Worm (Caenorhabditis elegans): ENCODE results near the gene cya-2.
"Not testable (repeated sequence)": the region's sequence is repeated elsewhere in the genome, so short reads cannot be mapped to it uniquely, and the experiment has no call there.

cya-2 gene

ce11 chrII:2039288-2039687, 15.9 kb upstream of the cya-2 start, which contains the start of gene bath-19:
TSS of gene bath-19 (minus strand) at chrII:2039388.
- TF ChIP-seq flt-1 (GFP tag; IDR thresholded peaks at IDR 0.05) (no peak), tab-1 (GFP tag; IDR thresholded peaks at IDR 0.05) (no peak), cog-1 (tag; optimal IDR thresholded peaks at IDR 0.05) (no peak), ref-1 (GFP tag; conservative IDR thresholded peaks at IDR 0.05) (no peak), klf-2 (GFP tag; conservative IDR thresholded peaks at IDR 0.05) (no peak), ztf-29 (GFP tag; IDR thresholded peaks at IDR 0.05) (no peak), med-1 (GFP tag; optimal IDR thresholded peaks at IDR 0.05; ENCODE audit: insufficient read depth) (no peak), T22C8.4 (GFP tag; IDR thresholded peaks at IDR 0.05) (no peak), ztf-23 (GFP tag; IDR thresholded peaks at IDR 0.05) (no peak)

- no peak for TF ChIP-seq flt-1 (GFP tag; IDR thresholded peaks at IDR 0.05)
- TF ChIP-seq med-1 (GFP tag; optimal IDR thresholded peaks at IDR 0.05; ENCODE audit: insufficient read depth) = no peak
Observed at ce11 chrII:2033286-2033685, 9.9 kb upstream of the cya-2 start, which contains the start of gene F59H6.14. TSS of gene F59H6.14 (plus strand) at chrII:2033586.

ce11 chrII:2032282-2032681, 8.9 kb upstream of the cya-2 start, which contains the start of gene btb-4:
TSS of gene btb-4 (plus strand) at chrII:2032316.
- not testable (repeated sequence) for TF ChIP-seq ztf-29 (GFP tag; IDR thresholded peaks at IDR 0.05); med-1 (GFP tag; optimal IDR thresholded peaks at IDR 0.05; ENCODE audit: insufficient read depth); klf-2 (GFP tag; conservative IDR thresholded peaks at IDR 0.05)

- TF ChIP-seq cog-1 (tag; optimal IDR thresholded peaks at IDR 0.05) = no peak
- no peak for TF ChIP-seq ztf-23 (GFP tag; IDR thresholded peaks at IDR 0.05)
- no peak for TF ChIP-seq med-1 (GFP tag; optimal IDR thresholded peaks at IDR 0.05; ENCODE audit: insufficient read depth)
Observed at ce11 chrII:2031852-2032251, 8.4 kb upstream of the cya-2 start, which contains the start of gene bath-5. TSS of gene bath-5 (minus strand) at chrII:2031952.

ce11 chrII:2030367-2030766, 7.0 kb upstream of the cya-2 start, which contains the start of gene bath-3:
TSS of gene bath-3 (minus strand) at chrII:2030467.
- TF ChIP-seq tab-1 (GFP tag; IDR thresholded peaks at IDR 0.05) (no peak), klf-2 (GFP tag; conservative IDR thresholded peaks at IDR 0.05) (no peak), ztf-29 (GFP tag; IDR thresholded peaks at IDR 0.05) (no peak), T22C8.4 (GFP tag; IDR thresholded peaks at IDR 0.05) (no peak), ref-1 (GFP tag; conservative IDR thresholded peaks at IDR 0.05) (no peak), med-1 (GFP tag; optimal IDR thresholded peaks at IDR 0.05; ENCODE audit: insufficient read depth) (no peak), ztf-23 (GFP tag; IDR thresholded peaks at IDR 0.05) (no peak), cog-1 (tag; optimal IDR thresholded peaks at IDR 0.05) (no peak), flt-1 (GFP tag; IDR thresholded peaks at IDR 0.05) (no peak)

ce11 chrII:2028712-2029111, 5.3 kb upstream of the cya-2 start, which contains the start of gene bath-1:
TSS of gene bath-1 (minus strand) at chrII:2028812.
- TF ChIP-seq ztf-23 (GFP tag; IDR thresholded peaks at IDR 0.05) (no peak), ref-1 (GFP tag; conservative IDR thresholded peaks at IDR 0.05) (no peak), cog-1 (tag; optimal IDR thresholded peaks at IDR 0.05) (no peak), med-1 (GFP tag; optimal IDR thresholded peaks at IDR 0.05; ENCODE audit: insufficient read depth) (no peak), klf-2 (GFP tag; conservative IDR thresholded peaks at IDR 0.05) (no peak), ztf-29 (GFP tag; IDR thresholded peaks at IDR 0.05) (no peak), flt-1 (GFP tag; IDR thresholded peaks at IDR 0.05) (no peak), tab-1 (GFP tag; IDR thresholded peaks at IDR 0.05) (no peak), T22C8.4 (GFP tag; IDR thresholded peaks at IDR 0.05) (no peak)

ce11 chrII:2026525-2026924, 3.1 kb upstream of the cya-2 start, which contains the start of gene bath-21:
TSS of gene bath-21 (minus strand) at chrII:2026625.
- TF ChIP-seq cog-1 (tag; optimal IDR thresholded peaks at IDR 0.05) (no peak), ztf-29 (GFP tag; IDR thresholded peaks at IDR 0.05) (no peak), klf-2 (GFP tag; conservative IDR thresholded peaks at IDR 0.05) (no peak), T22C8.4 (GFP tag; IDR thresholded peaks at IDR 0.05) (no peak), ref-1 (GFP tag; conservative IDR thresholded peaks at IDR 0.05) (no peak), flt-1 (GFP tag; IDR thresholded peaks at IDR 0.05) (no peak), ztf-23 (GFP tag; IDR thresholded peaks at IDR 0.05) (no peak), med-1 (GFP tag; optimal IDR thresholded peaks at IDR 0.05; ENCODE audit: insufficient read depth) (no peak), tab-1 (GFP tag; IDR thresholded peaks at IDR 0.05) (no peak)

ce11 chrII:2013856-2014255, 9.6 kb downstream of the cya-2 start:
- peak; percentile 37; the same call in 1 of the 2 replicates for TF ChIP-seq T22C8.4 (GFP tag; IDR thresholded peaks at IDR 0.05)
- TF ChIP-seq klf-2 (GFP tag; conservative IDR thresholded peaks at IDR 0.05) = no peak
- no peak for TF ChIP-seq flt-1 (GFP tag; IDR thresholded peaks at IDR 0.05)

- TF ChIP-seq ztf-23 (GFP tag; IDR thresholded peaks at IDR 0.05) = no peak
- TF ChIP-seq ztf-29 (GFP tag; IDR thresholded peaks at IDR 0.05) = no peak
- TF ChIP-seq med-1 (GFP tag; optimal IDR thresholded peaks at IDR 0.05; ENCODE audit: insufficient read depth) = no peak
- TF ChIP-seq flt-1 (GFP tag; IDR thresholded peaks at IDR 0.05) = no peak
- no peak for TF ChIP-seq T22C8.4 (GFP tag; IDR thresholded peaks at IDR 0.05)
- no peak for TF ChIP-seq tab-1 (GFP tag; IDR thresholded peaks at IDR 0.05)
- no peak for TF ChIP-seq cog-1 (tag; optimal IDR thresholded peaks at IDR 0.05)
- TF ChIP-seq ref-1 (GFP tag; conservative IDR thresholded peaks at IDR 0.05) = no peak
- TF ChIP-seq klf-2 (GFP tag; conservative IDR thresholded peaks at IDR 0.05) = no peak
Observed at ce11 chrII:2012698-2013097, 10.7 kb downstream of the cya-2 start, which contains the start of gene F59H6.15. TSS of gene F59H6.15 (plus strand) at chrII:2012998.

- TF ChIP-seq ref-1 (GFP tag; conservative IDR thresholded peaks at IDR 0.05) (no peak), klf-2 (GFP tag; conservative IDR thresholded peaks at IDR 0.05) (no peak), tab-1 (GFP tag; IDR thresholded peaks at IDR 0.05) (no peak), med-1 (GFP tag; optimal IDR thresholded peaks at IDR 0.05; ENCODE audit: insufficient read depth) (no peak), cog-1 (tag; optimal IDR thresholded peaks at IDR 0.05) (no peak), T22C8.4 (GFP tag; IDR thresholded peaks at IDR 0.05) (no peak), ztf-29 (GFP tag; IDR thresholded peaks at IDR 0.05) (no peak), flt-1 (GFP tag; IDR thresholded peaks at IDR 0.05) (no peak), ztf-23 (GFP tag; IDR thresholded peaks at IDR 0.05) (no peak)
Observed at ce11 chrII:2011179-2011578, 12.2 kb downstream of the cya-2 start.

All from whole organism, midembryonic.